Worm (Caenorhabditis elegans) whole organism, mixed stage, embryonic: ENCODE measurements around the gene eelo-1.

Experiments
- M03D4.4 ChIP-seq: sonication (generic microtip); optimal IDR thresholded peaks from 2 replicates; lab custom pipeline; 2017; ENCODE audit warnings: mild to moderate bottlenecking, missing genetic modification characterization, missing compliant biosample characterization
- bed-3 ChIP-seq: fragments of 200-800 bp; sonication (Bioruptor generic); optimal IDR thresholded peaks from 3 replicates; lab custom pipeline; 2018; ENCODE audit warnings: mild to moderate bottlenecking, missing genetic modification characterization, moderate library complexity, missing compliant biosample characterization
- blmp-1 ChIP-seq: fragments of 150-350 bp; optimal IDR thresholded peaks from 2 replicates; lab custom pipeline; 2014; ENCODE audit warnings: missing biosample characterization, missing genetic modification characterization
- ceh-39 ChIP-seq: fragments of 150-350 bp; optimal IDR thresholded peaks from 2 replicates; lab custom pipeline; 2014; ENCODE audit warnings: missing biosample characterization, missing genetic modification characterization
- ceh-43 ChIP-seq: fragments of 200-800 bp; sonication (Bioruptor generic); optimal IDR thresholded peaks from 2 replicates; lab custom pipeline; 2018; ENCODE audit warnings: mild to moderate bottlenecking, missing genetic modification characterization, moderate library complexity, missing compliant biosample characterization
- ceh-83 ChIP-seq: fragments of 200-800 bp; sonication (Bioruptor generic); optimal IDR thresholded peaks from 2 replicates; lab custom pipeline; 2018; ENCODE audit warnings: mild to moderate bottlenecking, missing genetic modification characterization, missing compliant biosample characterization
- ces-1 ChIP-seq: fragments of 150-350 bp; optimal IDR thresholded peaks from 2 replicates; lab custom pipeline; 2014; ENCODE audit warnings: missing biosample characterization, missing genetic modification reagents, missing genetic modification characterization
- cnd-1 ChIP-seq: fragments of 200-800 bp; sonication (Bioruptor generic); optimal IDR thresholded peaks from 2 replicates; lab custom pipeline; 2018; ENCODE audit warnings: mild to moderate bottlenecking, missing genetic modification characterization, missing compliant biosample characterization
- drap-1 ChIP-seq: fragments of 200-800 bp; sonication (Bioruptor generic); optimal IDR thresholded peaks from 3 replicates; lab custom pipeline; 2018; ENCODE audit warnings: mild to moderate bottlenecking, missing genetic modification characterization, missing compliant biosample characterization
- elt-1 ChIP-seq: sonication (generic microtip); optimal IDR thresholded peaks from 2 replicates; lab custom pipeline; 2017; ENCODE audit warnings: missing genetic modification characterization, mild to moderate bottlenecking, missing compliant biosample characterization, antibody characterized with exemption, moderate library complexity, borderline replicate concordance; ENCODE audit not compliant: insufficient read depth
- elt-3 ChIP-seq: fragments of 150-350 bp; optimal IDR thresholded peaks from 2 replicates; lab custom pipeline; 2014; ENCODE audit warnings: missing biosample characterization, missing genetic modification characterization
- flh-1 ChIP-seq: fragments of 200-800 bp; sonication (Bioruptor generic); optimal IDR thresholded peaks from 2 replicates; lab custom pipeline; 2018; ENCODE audit warnings: mild to moderate bottlenecking, missing genetic modification characterization, moderate library complexity, missing compliant biosample characterization
- ham-2 ChIP-seq: fragments of 200-800 bp; sonication (Bioruptor generic); optimal IDR thresholded peaks from 2 replicates; lab custom pipeline; 2018; ENCODE audit warnings: mild to moderate bottlenecking, missing genetic modification characterization, missing compliant biosample characterization
- hlh-1 ChIP-seq: fragments of 150-350 bp; optimal IDR thresholded peaks from 2 replicates; lab custom pipeline; 2014; ENCODE audit warnings: missing biosample characterization, missing genetic modification reagents, missing genetic modification characterization
- lin-13 ChIP-seq: fragments of 150-350 bp; optimal IDR thresholded peaks from 2 replicates; lab custom pipeline; 2014; ENCODE audit warnings: missing biosample characterization, missing genetic modification characterization
- lin-32 ChIP-seq: fragments of 200-800 bp; sonication (Bioruptor generic); optimal IDR thresholded peaks from 2 replicates; lab custom pipeline; 2018; ENCODE audit warnings: mild to moderate bottlenecking, missing genetic modification characterization, missing compliant biosample characterization
- lsy-2 ChIP-seq: fragments of 150-350 bp; optimal IDR thresholded peaks from 2 replicates; lab custom pipeline; 2014; ENCODE audit warnings: missing biosample characterization, missing genetic modification characterization
- mab-5 ChIP-seq: fragments of 150-350 bp; optimal IDR thresholded peaks from 2 replicates; lab custom pipeline; 2014; ENCODE audit warnings: missing biosample characterization, missing genetic modification characterization
- mep-1 ChIP-seq: fragments of 150-350 bp; optimal IDR thresholded peaks from 2 replicates; lab custom pipeline; 2017; ENCODE audit warnings: missing biosample characterization, missing genetic modification reagents, missing genetic modification characterization, inconsistent platforms
- mls-2 ChIP-seq: sonication (generic microtip); optimal IDR thresholded peaks from 2 replicates; lab custom pipeline; 2016; ENCODE audit warnings: mild to moderate bottlenecking, missing genetic modification characterization, moderate library complexity, missing compliant biosample characterization
- nhr-12 ChIP-seq: fragments of 150-350 bp; optimal IDR thresholded peaks from 2 replicates; lab custom pipeline; 2014; ENCODE audit warnings: missing biosample characterization, missing genetic modification characterization
- nhr-2 ChIP-seq: fragments of 150-350 bp; optimal IDR thresholded peaks from 2 replicates; lab custom pipeline; 2014; ENCODE audit warnings: missing biosample characterization, missing genetic modification characterization
- nhr-237 ChIP-seq: fragments of 150-350 bp; optimal IDR thresholded peaks from 2 replicates; lab custom pipeline; 2014; ENCODE audit warnings: missing biosample characterization, missing genetic modification characterization
- nhr-28 ChIP-seq: fragments of 150-350 bp; optimal IDR thresholded peaks from 2 replicates; lab custom pipeline; 2014; ENCODE audit warnings: missing biosample characterization, missing genetic modification characterization
- nhr-76 ChIP-seq: sonication (generic microtip); optimal IDR thresholded peaks from 2 replicates; lab custom pipeline; 2017; ENCODE audit warnings: missing biosample characterization, missing genetic modification characterization
- pha-4 ChIP-seq: fragments of 150-350 bp; optimal IDR thresholded peaks from 2 replicates; lab custom pipeline; 2018; ENCODE audit warnings: missing biosample characterization, missing genetic modification reagents, missing genetic modification characterization
- sem-2 ChIP-seq: fragments of 200-800 bp; sonication (Bioruptor generic); optimal IDR thresholded peaks from 2 replicates; lab custom pipeline; 2018; ENCODE audit warnings: mild to moderate bottlenecking, missing genetic modification characterization, missing compliant biosample characterization
- snpc-4 ChIP-seq: fragments of 150-350 bp; optimal IDR thresholded peaks from 2 replicates; lab custom pipeline; 2014; ENCODE audit warnings: missing biosample characterization, missing genetic modification characterization
- sptf-1 ChIP-seq: sonication (generic microtip); optimal IDR thresholded peaks from 2 replicates; lab custom pipeline; 2017; ENCODE audit warnings: mild to moderate bottlenecking, missing genetic modification characterization, moderate library complexity, missing compliant biosample characterization
- tbx-8 ChIP-seq: fragments of 200-800 bp; sonication (Bioruptor generic); optimal IDR thresholded peaks from 2 replicates; lab custom pipeline; 2018; ENCODE audit warnings: mild to moderate bottlenecking, missing genetic modification characterization, moderate library complexity, missing compliant biosample characterization
- unc-120 ChIP-seq: sonication (generic microtip); optimal IDR thresholded peaks from 2 replicates; lab custom pipeline; 2017; ENCODE audit warnings: missing genetic modification characterization, missing compliant biosample characterization; ENCODE audit not compliant: poor library complexity, severe bottlenecking
- unc-39 ChIP-seq: fragments of 150-350 bp; optimal IDR thresholded peaks from 2 replicates; lab custom pipeline; 2014; ENCODE audit warnings: missing biosample characterization, missing genetic modification characterization
- unc-62 ChIP-seq: fragments of 150-350 bp; optimal IDR thresholded peaks from 2 replicates; lab custom pipeline; 2014; ENCODE audit warnings: missing biosample characterization, missing genetic modification reagents, missing genetic modification characterization
- zip-8 ChIP-seq: fragments of 150-350 bp; optimal IDR thresholded peaks from 2 replicates; lab custom pipeline; 2014; ENCODE audit warnings: missing biosample characterization, missing genetic modification characterization
- ztf-11 ChIP-seq: fragments of 150-350 bp; optimal IDR thresholded peaks from 2 replicates; lab custom pipeline; 2014; ENCODE audit warnings: missing biosample characterization, missing genetic modification characterization

eelo-1 gene

DNA sequence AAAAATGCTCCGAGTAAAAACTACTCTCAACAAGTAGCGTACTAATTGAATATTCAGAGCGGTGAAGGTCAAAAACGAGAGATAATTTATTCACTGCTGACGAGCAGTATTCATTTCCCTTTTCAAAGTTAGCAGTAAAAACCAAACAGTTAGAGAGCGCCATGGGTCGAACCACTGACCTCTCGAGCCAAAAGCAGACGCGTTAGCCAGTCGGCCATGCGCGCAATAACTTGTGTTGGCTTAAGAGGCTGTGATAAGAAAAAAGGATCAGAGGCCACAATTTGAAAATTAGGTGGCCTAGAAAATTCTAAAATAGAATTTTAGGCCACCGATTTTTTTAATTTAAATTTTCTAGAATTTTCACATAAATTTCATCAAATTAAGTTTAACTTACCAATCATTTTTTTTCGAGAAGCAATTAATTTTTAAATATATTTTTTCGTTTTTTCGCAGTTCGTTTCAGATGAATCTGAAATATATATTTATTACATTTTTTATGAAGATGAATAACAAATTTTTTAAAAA, 42.4 kb upstream of the eelo-1 start, which contains the start of gene sms-3:
TSS of gene sms-3 (minus strand) at position 475 of the 525 bp plus-strand sequence.
- TF ChIP-seq drap-1 (GFP tag; lab: Kevin White, UChicago) (peak; percentile 2), ztf-11 (tag; lab: Kevin White, UChicago) (no peak), hlh-1 (tag; lab: Kevin White, UChicago) (no peak), nhr-237 (no peak), lin-13 (tag; lab: Kevin White, UChicago) (peak; percentile 5), nhr-28 (tag; lab: Kevin White, UChicago) (no peak), tbx-8 (GFP tag; lab: Kevin White, UChicago) (no peak), sptf-1 (tag; lab: Kevin White, UChicago) (peak; percentile 18), mab-5 (tag; lab: Kevin White, UChicago) (no peak), blmp-1 (tag; lab: Kevin White, UChicago) (no peak), zip-8 (tag; lab: Kevin White, UChicago) (no peak), lin-32 (no peak), unc-120 (tag; lab: Kevin White, UChicago) (no peak), elt-3 (no peak), ham-2 (GFP tag; lab: Kevin White, UChicago) (no peak), ces-1 (GFP tag; lab: Kevin White, UChicago) (no peak), elt-1 (no peak), nhr-12 (tag; lab: Kevin White, UChicago) (no peak), flh-1 (no peak), ceh-83 (GFP tag; lab: Kevin White, UChicago) (no peak), cnd-1 (tag; lab: Kevin White, UChicago) (no peak), nhr-76 (tag; lab: Kevin White, UChicago) (no peak), bed-3 (GFP tag; lab: Kevin White, UChicago) (no peak), ceh-43 (no peak), ceh-39 (tag; lab: Kevin White, UChicago) (no peak), nhr-2 (tag; lab: Kevin White, UChicago) (no peak), mls-2 (tag; lab: Kevin White, UChicago) (no peak), sem-2 (GFP tag; lab: Kevin White, UChicago) (no peak), pha-4 (tag; lab: Kevin White, UChicago) (no peak), snpc-4 (tag; lab: Kevin White, UChicago) (no peak), unc-39 (no peak), lsy-2 (no peak), M03D4.4 (tag; lab: Kevin White, UChicago) (peak; percentile 32), unc-62 (GFP tag; lab: Kevin White, UChicago) (no peak), mep-1 (tag; lab: Kevin White, UChicago) (no peak)

DNA sequence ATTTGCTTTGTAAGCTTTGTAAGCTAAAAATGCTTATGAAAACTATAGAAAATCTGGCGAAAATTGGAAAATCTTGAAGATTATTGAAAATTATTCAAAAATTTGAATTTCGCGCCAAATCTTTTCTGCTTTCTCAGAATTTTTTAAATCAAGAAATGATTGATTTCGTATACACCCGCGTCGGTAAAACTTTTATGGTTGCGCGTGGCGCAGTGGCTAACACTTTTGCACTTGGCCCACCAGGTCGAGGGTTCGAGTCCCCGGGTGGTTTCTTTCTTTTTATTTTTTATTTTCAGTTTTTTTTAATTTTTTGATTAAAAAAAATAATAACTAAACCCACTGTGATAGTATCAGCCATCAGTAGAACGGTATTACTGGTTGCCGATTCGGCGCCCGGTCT, 40.6 kb upstream of the eelo-1 start:
- TF ChIP-seq tbx-8 (GFP tag; lab: Kevin White, UChicago) (no peak), sem-2 (GFP tag; lab: Kevin White, UChicago) (no peak), nhr-12 (tag; lab: Kevin White, UChicago) (no peak), cnd-1 (tag; lab: Kevin White, UChicago) (no peak), pha-4 (tag; lab: Kevin White, UChicago) (no peak), ceh-43 (no peak), M03D4.4 (tag; lab: Kevin White, UChicago) (no peak), mep-1 (tag; lab: Kevin White, UChicago) (no peak), unc-62 (GFP tag; lab: Kevin White, UChicago) (no peak), nhr-237 (no peak), unc-39 (no peak), zip-8 (tag; lab: Kevin White, UChicago) (no peak), drap-1 (GFP tag; lab: Kevin White, UChicago) (no peak), elt-3 (no peak), ces-1 (GFP tag; lab: Kevin White, UChicago) (no peak), ceh-83 (GFP tag; lab: Kevin White, UChicago) (no peak)

DNA sequence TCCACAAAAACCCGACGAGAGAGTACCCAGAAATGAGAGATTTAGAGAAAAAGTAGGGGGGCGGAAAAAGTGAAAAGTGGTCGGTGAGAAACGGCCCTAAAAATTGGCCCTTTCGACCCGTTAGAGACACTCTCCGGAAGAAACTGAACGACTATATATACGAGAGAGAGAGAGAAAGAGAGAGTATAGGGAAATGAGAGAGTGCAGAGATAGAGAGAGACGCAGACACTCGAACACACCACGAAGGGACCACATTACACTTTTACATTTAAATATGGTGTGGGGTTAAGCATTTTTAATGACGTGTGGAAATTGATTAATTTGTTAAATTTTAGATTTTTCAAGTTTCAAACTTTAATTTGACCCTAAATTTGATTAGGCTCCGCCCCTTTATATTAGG, 33.4 kb upstream of the eelo-1 start:
- TF ChIP-seq drap-1 (GFP tag; lab: Kevin White, UChicago) = peak; percentile 13
- no peak for TF ChIP-seq sptf-1 (tag; lab: Kevin White, UChicago)
- no peak for TF ChIP-seq bed-3 (GFP tag; lab: Kevin White, UChicago)
- no peak for TF ChIP-seq cnd-1 (tag; lab: Kevin White, UChicago)
- TF ChIP-seq lsy-2 = peak; percentile 13
- TF ChIP-seq ham-2 (GFP tag; lab: Kevin White, UChicago) = no peak
- peak; percentile 68 for TF ChIP-seq unc-120 (tag; lab: Kevin White, UChicago)
- TF ChIP-seq unc-39 = no peak
- TF ChIP-seq blmp-1 (tag; lab: Kevin White, UChicago) = no peak
- peak; percentile 59 for TF ChIP-seq mep-1 (tag; lab: Kevin White, UChicago)
- peak; percentile 13 for TF ChIP-seq unc-62 (GFP tag; lab: Kevin White, UChicago)
- no peak for TF ChIP-seq nhr-12 (tag; lab: Kevin White, UChicago)
- peak; percentile 68 for TF ChIP-seq ces-1 (GFP tag; lab: Kevin White, UChicago)
- no peak for TF ChIP-seq mls-2 (tag; lab: Kevin White, UChicago)
- peak; percentile 34 for TF ChIP-seq nhr-2 (tag; lab: Kevin White, UChicago)
- TF ChIP-seq elt-1 = no peak
- peak; percentile 30 for TF ChIP-seq hlh-1 (tag; lab: Kevin White, UChicago)
- no peak for TF ChIP-seq lin-32
- TF ChIP-seq ceh-83 (GFP tag; lab: Kevin White, UChicago) = peak; percentile 16
- TF ChIP-seq nhr-76 (tag; lab: Kevin White, UChicago) = no peak
